Worm (Caenorhabditis elegans): ENCODE results near the gene pqn-8.

- no peak for TF ChIP-seq nhr-28 (tag; optimal IDR thresholded peaks at IDR 0.05)
- TF ChIP-seq tbx-8 (GFP tag; optimal IDR thresholded peaks at IDR 0.05): no peak
- TF ChIP-seq sptf-1 (tag; optimal IDR thresholded peaks at IDR 0.05): no peak
- TF ChIP-seq unc-39 (tag; optimal IDR thresholded peaks at IDR 0.05): no peak
- TF ChIP-seq lsy-2 (tag; optimal IDR thresholded peaks at IDR 0.05): no peak
- TF ChIP-seq mab-5 (tag; optimal IDR thresholded peaks at IDR 0.05): no peak
- no peak for TF ChIP-seq lin-13 (tag; optimal IDR thresholded peaks at IDR 0.05)
Measured at ce11 chrIII:9985542-9985941, 12.2 kb downstream of the pqn-8 start.

Measured in whole organism, mixed stage, embryonic.